Worm (Caenorhabditis elegans) whole organism, L1 larva: ENCODE results near the gene grd-6.

Experiments
- C34B4.2 ChIP-seq: sonication (generic microtip); optimal IDR thresholded peaks from 2 replicates; lab custom pipeline; 2017; ENCODE audit warnings: mild to moderate bottlenecking, missing genetic modification characterization, missing compliant biosample characterization
- aha-1 ChIP-seq: fragments of 150-350 bp; optimal IDR thresholded peaks from 2 replicates; lab custom pipeline; 2014; ENCODE audit warnings: missing biosample characterization, missing genetic modification characterization
- alr-1 ChIP-seq: fragments of 200-800 bp; sonication (Bioruptor generic); optimal IDR thresholded peaks from 2 replicates; lab custom pipeline; 2018; ENCODE audit warnings: borderline replicate concordance, mild to moderate bottlenecking, missing genetic modification characterization, missing compliant biosample characterization
- aly-2 ChIP-seq: fragments of 150-350 bp; optimal IDR thresholded peaks from 2 replicates; lab custom pipeline; 2014; ENCODE audit warnings: missing biosample characterization, missing genetic modification characterization
- blmp-1 ChIP-seq: fragments of 150-350 bp; optimal IDR thresholded peaks from 2 replicates; lab custom pipeline; 2014; ENCODE audit warnings: missing biosample characterization, missing genetic modification characterization
- ceh-8 ChIP-seq: fragments of 200-800 bp; sonication (Bioruptor generic); optimal IDR thresholded peaks from 2 replicates; lab custom pipeline; 2018; ENCODE audit warnings: mild to moderate bottlenecking, missing genetic modification characterization, moderate library complexity, missing compliant biosample characterization
- ceh-82 ChIP-seq, 3 experiments: fragments of 150-350 bp in 1 of 3; sonication (generic microtip) in 2 of 3; optimal IDR thresholded peaks; 2 replicates each; lab custom pipeline; 2014 to 2017; ENCODE audit warnings: missing biosample characterization in 3 of 3, missing genetic modification characterization in 3 of 3
- ceh-88 ChIP-seq: fragments of 200-800 bp; sonication (Bioruptor generic); IDR thresholded peaks from 2 replicates; pipeline ENCODE4 v1.3.6; 2022; ENCODE audit warnings: missing genetic modification characterization, missing compliant biosample characterization
- dpl-1 ChIP-seq, 3 experiments: fragments of 150-350 bp in 2 of 3; sonication (generic microtip) in 1 of 3; optimal IDR thresholded peaks; 2 replicates each; lab custom pipeline; 2014 to 2017; ENCODE audit warnings: missing biosample characterization in 3 of 3, missing genetic modification characterization in 3 of 3, missing genetic modification reagents in 3 of 3
- dsc-1 ChIP-seq: sonication (generic microtip); optimal IDR thresholded peaks from 2 replicates; lab custom pipeline; 2016; ENCODE audit warnings: mild to moderate bottlenecking, missing genetic modification characterization, missing compliant biosample characterization
- efl-3 ChIP-seq: fragments of 200-800 bp; sonication (Bioruptor generic); optimal IDR thresholded peaks from 2 replicates; lab custom pipeline; 2018; ENCODE audit warnings: mild to moderate bottlenecking, missing genetic modification characterization, missing compliant biosample characterization
- fkh-10 ChIP-seq: sonication (generic microtip); optimal IDR thresholded peaks from 2 replicates; lab custom pipeline; 2017; ENCODE audit warnings: missing biosample characterization, missing genetic modification reagents, missing genetic modification characterization
- fkh-8 ChIP-seq: sonication (generic microtip); optimal IDR thresholded peaks from 2 replicates; lab custom pipeline; 2016; ENCODE audit warnings: mild to moderate bottlenecking, missing genetic modification characterization, missing compliant biosample characterization
- grh-1 ChIP-seq: fragments of 200-800 bp; sonication (Bioruptor generic); IDR thresholded peaks from 2 replicates; pipeline ENCODE4 v1.3.6; 2022; ENCODE audit warnings: missing genetic modification reagents, missing genetic modification characterization, missing compliant biosample characterization
- hpl-2 ChIP-seq: fragments of 150-350 bp; optimal IDR thresholded peaks from 2 replicates; lab custom pipeline; 2014; ENCODE audit warnings: missing biosample characterization, missing genetic modification reagents, missing genetic modification characterization
- isw-1 ChIP-seq: fragments of 200-800 bp; sonication (Bioruptor generic); IDR thresholded peaks from 2 replicates; pipeline ENCODE4 v1.3.6; 2022; ENCODE audit warnings: missing genetic modification characterization, missing compliant biosample characterization
- lin-14 ChIP-seq: fragments of 200-800 bp; sonication (Bioruptor generic); optimal IDR thresholded peaks from 2 replicates; lab custom pipeline; 2018; ENCODE audit warnings: mild to moderate bottlenecking, missing genetic modification characterization, moderate library complexity, missing compliant biosample characterization
- lin-35 ChIP-seq, 2 experiments: fragments of 150-350 bp; optimal IDR thresholded peaks; 2 replicates each; lab custom pipeline; 2014; ENCODE audit warnings: missing biosample characterization in 2 of 2, missing genetic modification characterization in 2 of 2, missing genetic modification reagents in 2 of 2
- lir-3 ChIP-seq: sonication (generic microtip); optimal IDR thresholded peaks from 2 replicates; lab custom pipeline; 2016; ENCODE audit warnings: mild to moderate bottlenecking, missing genetic modification characterization, moderate library complexity, missing compliant biosample characterization; ENCODE audit not compliant: poor library complexity
- lsy-2 ChIP-seq, 2 experiments: fragments of 150-350 bp; optimal IDR thresholded peaks; 2 replicates each; lab custom pipeline; 2014; ENCODE audit warnings: missing biosample characterization in 2 of 2, missing genetic modification characterization in 2 of 2
- mab-9 ChIP-seq: fragments of 200-800 bp; sonication (Bioruptor generic); IDR thresholded peaks from 2 replicates; pipeline ENCODE4 v1.3.6; 2022; ENCODE audit warnings: missing genetic modification reagents, missing genetic modification characterization, missing compliant biosample characterization
- mdl-1 ChIP-seq, 2 experiments: fragments of 150-350 bp; optimal IDR thresholded peaks; 2 replicates each; lab custom pipeline; 2014 to 2017; ENCODE audit warnings: missing biosample characterization in 2 of 2, missing genetic modification characterization in 2 of 2, inconsistent platforms in 1 of 2
- nhr-11 ChIP-seq: fragments of 150-350 bp; optimal IDR thresholded peaks from 2 replicates; lab custom pipeline; 2014; ENCODE audit warnings: missing biosample characterization, missing genetic modification characterization
- nhr-12 ChIP-seq: sonication (generic microtip); optimal IDR thresholded peaks from 2 replicates; lab custom pipeline; 2017; ENCODE audit warnings: missing biosample characterization, missing genetic modification characterization
- nhr-20 ChIP-seq: sonication (generic microtip); optimal IDR thresholded peaks from 2 replicates; lab custom pipeline; 2016; ENCODE audit warnings: mild to moderate bottlenecking, missing genetic modification characterization, missing compliant biosample characterization
- nhr-28 ChIP-seq: fragments of 150-350 bp; optimal IDR thresholded peaks from 2 replicates; lab custom pipeline; 2014; ENCODE audit warnings: missing biosample characterization, missing genetic modification characterization
- nhr-47 ChIP-seq: sonication (generic microtip); optimal IDR thresholded peaks from 2 replicates; lab custom pipeline; 2016; ENCODE audit warnings: mild to moderate bottlenecking, missing genetic modification characterization, moderate library complexity, missing compliant biosample characterization
- nhr-71 ChIP-seq: sonication (generic microtip); optimal IDR thresholded peaks from 2 replicates; lab custom pipeline; 2016; ENCODE audit warnings: mild to moderate bottlenecking, missing genetic modification characterization, moderate library complexity, missing compliant biosample characterization
- pax-3 ChIP-seq: fragments of 200-800 bp; sonication (Bioruptor generic); optimal IDR thresholded peaks from 2 replicates; lab custom pipeline; 2018; ENCODE audit warnings: mild to moderate bottlenecking, missing genetic modification characterization, moderate library complexity, missing compliant biosample characterization
- pqm-1 ChIP-seq: sonication (generic microtip); optimal IDR thresholded peaks from 3 replicates; lab custom pipeline; 2017; ENCODE audit warnings: missing biosample characterization, missing genetic modification characterization
- snpc-4 ChIP-seq: fragments of 150-350 bp; optimal IDR thresholded peaks from 2 replicates; lab custom pipeline; 2014; ENCODE audit warnings: missing biosample characterization, missing genetic modification characterization
- sox-4 ChIP-seq: sonication (generic microtip); optimal IDR thresholded peaks from 2 replicates; lab custom pipeline; 2016; ENCODE audit warnings: missing genetic modification characterization, missing compliant biosample characterization
- sup-37 ChIP-seq: fragments of 200-800 bp; sonication (Bioruptor generic); optimal IDR thresholded peaks from 2 replicates; lab custom pipeline; 2018; ENCODE audit warnings: mild to moderate bottlenecking, missing genetic modification characterization, missing compliant biosample characterization
- tbx-2 ChIP-seq: sonication (generic microtip); optimal IDR thresholded peaks from 2 replicates; lab custom pipeline; 2016; ENCODE audit warnings: missing genetic modification characterization, missing compliant biosample characterization
- unc-30 ChIP-seq: sonication (generic microtip); optimal IDR thresholded peaks from 2 replicates; lab custom pipeline; 2017; ENCODE audit warnings: missing biosample characterization, missing genetic modification characterization
- unc-62 ChIP-seq: fragments of 150-350 bp; optimal IDR thresholded peaks from 2 replicates; lab custom pipeline; 2014; ENCODE audit warnings: missing biosample characterization, missing genetic modification reagents, missing genetic modification characterization
- unc-98 ChIP-seq: fragments of 200-800 bp; sonication (Bioruptor generic); IDR thresholded peaks from 2 replicates; pipeline ENCODE4 v1.3.6; 2022; ENCODE audit warnings: missing genetic modification characterization, missing compliant biosample characterization
- xbp-1 ChIP-seq: sonication (generic microtip); optimal IDR thresholded peaks from 2 replicates; lab custom pipeline; 2016; ENCODE audit warnings: missing genetic modification characterization, missing compliant biosample characterization
- zip-4 ChIP-seq: fragments of 200-800 bp; sonication (Bioruptor generic); optimal IDR thresholded peaks from 2 replicates; lab custom pipeline; 2018; ENCODE audit warnings: mild to moderate bottlenecking, missing genetic modification characterization, moderate library complexity, missing compliant biosample characterization
- ztf-4 ChIP-seq: fragments of 150-350 bp; optimal IDR thresholded peaks from 2 replicates; lab custom pipeline; 2014; ENCODE audit warnings: missing biosample characterization, missing genetic modification characterization

Gene grd-6

ce11 chrV:9175218-9175837 lies 46.3 kb upstream of the grd-6 start, which contains the start of gene spas-1 (continued):
- peak; percentile 37 for TF ChIP-seq fkh-10 (GFP tag; lab: Kevin White, UChicago)
- peak; percentile 92 for TF ChIP-seq lin-14 (GFP tag; lab: Kevin White, UChicago)
- peak; percentile 76 to 91 (median 84) for TF ChIP-seq ceh-82 (tag; optimal IDR thresholded peaks at IDR 0.05; lab: Kevin White, UChicago)
- peak; percentile 42 for TF ChIP-seq unc-30
- TF ChIP-seq zip-4 (GFP tag; lab: Kevin White, UChicago), result peak; percentile 71
- TF ChIP-seq ztf-4 (tag; lab: Kevin White, UChicago), result peak; percentile 76
- TF ChIP-seq ceh-8 (GFP tag; lab: Kevin White, UChicago), result peak; percentile 68

DNA sequence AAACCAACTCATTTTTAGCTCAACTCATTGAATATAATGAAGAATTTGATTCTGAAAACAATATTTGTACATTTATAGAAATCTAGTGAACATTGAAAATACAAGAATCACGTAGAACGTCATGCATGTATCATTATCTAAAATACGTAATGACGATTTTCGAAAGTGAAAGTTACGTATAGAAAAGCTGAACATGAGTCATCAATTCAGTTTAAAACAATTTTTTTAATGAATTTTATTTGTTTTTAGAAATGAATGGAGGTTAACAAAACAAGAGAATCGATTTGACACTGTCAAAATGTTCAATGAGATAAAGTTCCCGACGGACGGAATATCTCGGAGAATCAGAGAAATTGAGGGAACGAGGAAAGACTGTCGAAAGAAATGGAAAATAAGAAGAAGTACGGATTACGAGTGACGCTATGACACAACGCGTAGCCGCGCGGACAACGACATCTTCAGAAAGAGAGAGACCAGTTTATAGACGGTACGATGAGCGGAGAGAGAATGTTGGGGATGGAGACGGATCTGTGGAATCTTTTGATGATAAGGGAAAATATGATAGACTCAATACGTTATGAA lies 39.9 kb upstream of the grd-6 start, which contains the start of gene ptr-1:
TSS of gene ptr-1 (minus strand) at position 51 of the 582 bp plus-strand sequence.
- no peak for TF ChIP-seq lsy-2 (tag; optimal IDR thresholded peaks at IDR 0.05; lab: Kevin White, UChicago)
- TF ChIP-seq blmp-1 (tag; lab: Kevin White, UChicago), result peak; percentile 95

- TF ChIP-seq fkh-8 (tag; lab: Kevin White, UChicago), result peak; percentile 3
- TF ChIP-seq nhr-11 (tag; lab: Kevin White, UChicago), result no peak
- TF ChIP-seq nhr-28 (tag; lab: Kevin White, UChicago), result no peak
- TF ChIP-seq nhr-47 (tag; lab: Kevin White, UChicago), result peak; percentile 1
- TF ChIP-seq dsc-1 (tag; lab: Kevin White, UChicago), result peak; percentile 98
- peak; percentile 22 for TF ChIP-seq pax-3
- peak; percentile 26 for TF ChIP-seq lin-14 (GFP tag; lab: Kevin White, UChicago)
Observed at ce11 chrV:9183718-9184441, 37.8 kb upstream of the grd-6 start.

DNA sequence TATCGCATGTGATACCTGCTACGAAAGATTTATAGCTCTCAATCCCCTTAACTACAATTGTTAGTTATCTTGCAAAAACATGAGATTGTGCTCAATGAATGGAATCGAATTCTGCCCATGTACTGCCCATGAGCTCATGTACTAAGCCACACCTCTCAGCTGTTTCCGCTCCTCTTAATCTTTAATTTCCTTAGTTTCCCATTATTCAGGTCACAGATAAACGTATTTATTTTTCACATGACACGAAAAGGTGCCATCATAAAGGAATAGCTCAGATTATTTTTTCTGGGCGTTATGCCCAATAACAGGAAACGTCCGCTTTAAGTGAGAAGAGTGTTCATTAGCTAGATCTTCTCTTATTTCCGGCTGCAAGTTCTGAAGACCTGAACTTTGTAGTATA lies 35.6 kb upstream of the grd-6 start:
- TF ChIP-seq efl-3 (no peak), alr-1 (tag; lab: Kevin White, UChicago) (no peak), tbx-2 (tag; lab: Kevin White, UChicago) (no peak), isw-1 (GFP tag; lab: Robert Waterston, UW) (no peak), lsy-2 (tag; optimal IDR thresholded peaks at IDR 0.05; lab: Kevin White, UChicago) (no peak), mdl-1 (tag; optimal IDR thresholded peaks at IDR 0.05; lab: Kevin White, UChicago) (no peak), sox-4 (peak; percentile 48), ztf-4 (tag; lab: Kevin White, UChicago) (no peak), ceh-88 (GFP tag; lab: Robert Waterston, UW) (no peak), fkh-8 (tag; lab: Kevin White, UChicago) (peak; percentile 68), nhr-11 (tag; lab: Kevin White, UChicago) (no peak), C34B4.2 (tag; lab: Kevin White, UChicago) (no peak), hpl-2 (no peak), nhr-12 (tag; lab: Kevin White, UChicago) (no peak), pax-3 (peak; percentile 59), ceh-82 (tag; optimal IDR thresholded peaks at IDR 0.05; lab: Kevin White, UChicago) (no peak), pqm-1 (tag; lab: Kevin White, UChicago) (no peak), nhr-71 (tag; lab: Kevin White, UChicago) (peak; percentile 29), unc-30 (no peak), fkh-10 (GFP tag; lab: Kevin White, UChicago) (peak; percentile 14), lin-35 (GFP tag; optimal IDR thresholded peaks at IDR 0.05; lab: Kevin White, UChicago) (no peak), unc-98 (GFP tag; lab: Robert Waterston, UW) (no peak), aha-1 (no peak), xbp-1 (tag; lab: Kevin White, UChicago) (no peak), sup-37 (no peak), dsc-1 (tag; lab: Kevin White, UChicago) (peak; percentile 92), lin-14 (GFP tag; lab: Kevin White, UChicago) (peak; percentile 3), grh-1 (no peak), mab-9 (GFP tag; lab: Robert Waterston, UW) (no peak), lir-3 (tag; lab: Kevin White, UChicago) (no peak), nhr-20 (no peak), unc-62 (GFP tag; lab: Kevin White, UChicago) (no peak), nhr-28 (tag; lab: Kevin White, UChicago) (no peak), aly-2 (tag; lab: Kevin White, UChicago) (no peak), dpl-1 (GFP tag; optimal IDR thresholded peaks at IDR 0.05; lab: Kevin White, UChicago) (no peak), snpc-4 (no peak)
